Worm (Caenorhabditis elegans) whole organism, L2 larva: ENCODE measurements around the gene ZK593.2.

Source experiments
- ZK546.5 ChIP-seq: sonication (generic microtip); optimal IDR thresholded peaks from 2 replicates; lab custom pipeline; 2017; ENCODE audit warnings: missing biosample characterization, missing genetic modification characterization
- ama-1 ChIP-seq: fragments of 150-350 bp; optimal IDR thresholded peaks from 2 replicates; lab custom pipeline; 2018; ENCODE audit warnings: inconsistent platforms
- elt-1 ChIP-seq: fragments of 150-350 bp; optimal IDR thresholded peaks from 2 replicates; lab custom pipeline; 2014; ENCODE audit warnings: missing biosample characterization, missing genetic modification characterization
- lin-11 ChIP-seq: fragments of 150-350 bp; sonication (generic microtip); optimal IDR thresholded peaks from 2 replicates; lab custom pipeline; 2014; ENCODE audit warnings: missing biosample characterization, missing genetic modification characterization, inconsistent platforms, mixed read lengths
- lsy-2 ChIP-seq, 2 experiments: fragments of 150-350 bp in 1 of 2; sonication (generic microtip) in 1 of 2; optimal IDR thresholded peaks; 2 replicates each; lab custom pipeline; 2014 to 2017; ENCODE audit warnings: missing biosample characterization in 2 of 2, missing genetic modification characterization in 2 of 2
- mab-5 ChIP-seq: fragments of 150-350 bp; optimal IDR thresholded peaks from 2 replicates; lab custom pipeline; 2014; ENCODE audit warnings: missing biosample characterization, missing genetic modification characterization
- nhr-21 ChIP-seq: fragments of 150-350 bp; optimal IDR thresholded peaks from 2 replicates; lab custom pipeline; 2014; ENCODE audit warnings: missing biosample characterization, missing genetic modification characterization
- nhr-77 ChIP-seq: fragments of 150-350 bp; optimal IDR thresholded peaks from 2 replicates; lab custom pipeline; 2014; ENCODE audit warnings: missing biosample characterization, missing genetic modification characterization
- skn-1 ChIP-seq: sonication (generic microtip); optimal IDR thresholded peaks from 2 replicates; lab custom pipeline; 2017; ENCODE audit warnings: missing biosample characterization, missing genetic modification characterization
- snpc-4 ChIP-seq: fragments of 150-350 bp; optimal IDR thresholded peaks from 2 replicates; lab custom pipeline; 2014; ENCODE audit warnings: missing biosample characterization, missing genetic modification characterization
- unc-39 ChIP-seq: fragments of 150-350 bp; optimal IDR thresholded peaks from 2 replicates; lab custom pipeline; 2014; ENCODE audit warnings: missing biosample characterization, missing genetic modification characterization
- unc-62 ChIP-seq: fragments of 150-350 bp; optimal IDR thresholded peaks from 2 replicates; lab custom pipeline; 2014; ENCODE audit warnings: missing biosample characterization, missing genetic modification reagents, missing genetic modification characterization
- ztf-4 ChIP-seq: fragments of 150-350 bp; optimal IDR thresholded peaks from 2 replicates; lab custom pipeline; 2014; ENCODE audit warnings: missing biosample characterization, missing genetic modification characterization

DNA sequence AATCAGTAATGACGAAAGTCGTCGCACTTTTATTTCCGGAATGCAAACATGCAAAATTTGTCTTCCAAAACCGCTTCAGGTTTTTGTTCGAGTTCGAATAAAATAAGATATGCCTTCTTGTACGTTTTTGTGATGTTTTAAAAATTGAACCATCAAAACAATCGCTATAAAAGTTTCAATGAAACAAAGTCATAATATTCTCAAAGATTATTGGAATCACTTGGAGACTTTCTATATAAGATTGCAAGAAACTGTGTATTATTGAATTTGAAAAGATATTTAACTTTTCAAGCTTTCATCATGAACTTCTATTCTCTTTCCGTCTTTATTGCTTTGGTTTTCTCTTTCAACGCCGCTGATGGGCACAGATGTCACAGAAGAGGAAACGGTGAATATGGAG is 36.3 kb upstream of the ZK593.2 start, which contains the start of gene fipr-14:
- TF ChIP-seq unc-39, result no peak
- no peak for TF ChIP-seq snpc-4 (tag; lab: Kevin White, UChicago)
- no peak for TF ChIP-seq ama-1 (lab: Kevin White, UChicago)
- no peak for TF ChIP-seq skn-1 (tag; lab: Kevin White, UChicago)
- TF ChIP-seq unc-62, result no peak
- TF ChIP-seq nhr-21 (tag; lab: Kevin White, UChicago), result no peak
- TF ChIP-seq nhr-77 (tag; lab: Kevin White, UChicago), result no peak
- TF ChIP-seq ztf-4 (tag; lab: Kevin White, UChicago), result no peak
- TF ChIP-seq mab-5 (tag; lab: Kevin White, UChicago), result no peak
- no peak for TF ChIP-seq lsy-2 (tag; optimal IDR thresholded peaks at IDR 0.05; lab: Kevin White, UChicago)
- no peak for TF ChIP-seq elt-1
- no peak for TF ChIP-seq lin-11 (tag; lab: Kevin White, UChicago)
- TF ChIP-seq ZK546.5 (tag; lab: Kevin White, UChicago), result no peak
